Fruit fly (Drosophila melanogaster): ENCODE data around the gene GMF.

Gene GMF

dm6 chr2L:16302773-16303279, at the start of gene GMF (continued):
- TF ChIP-seq CG2120 (GFP tag; optimal IDR thresholded peaks at IDR 0.05), result peak; percentile 41
- no peak for TF ChIP-seq CG11504 (tag; optimal IDR thresholded peaks at IDR 0.05)
- TF ChIP-seq CG14014 (GFP tag; IDR thresholded peaks at IDR 0.05), result no peak
- TF ChIP-seq CG18764 (GFP tag; optimal IDR thresholded peaks at IDR 0.05), result no peak
- TF ChIP-seq fu2 (GFP tag; optimal IDR thresholded peaks at IDR 0.05), result no peak
- TF ChIP-seq hth (optimal IDR thresholded peaks at IDR 0.05), result no peak
- TF ChIP-seq CG13296 (GFP tag; optimal IDR thresholded peaks at IDR 0.05), result peak; percentile 22
- peak; percentile 35 for TF ChIP-seq CHES-1-like (GFP tag; optimal IDR thresholded peaks at IDR 0.05)
- TF ChIP-seq Myb (GFP tag; optimal IDR thresholded peaks at IDR 0.05), result peak; percentile 61
- no peak for TF ChIP-seq shn (GFP tag; optimal IDR thresholded peaks at IDR 0.05)
- TF ChIP-seq CG15514 (GFP tag; optimal IDR thresholded peaks at IDR 0.05), result peak; percentile 47
- no peak for TF ChIP-seq pros (GFP tag; optimal IDR thresholded peaks at IDR 0.05)
- no peak for TF ChIP-seq NK7.1 (GFP tag; optimal IDR thresholded peaks at IDR 0.05)
- TF ChIP-seq zf30C (GFP tag; optimal IDR thresholded peaks at IDR 0.05), result no peak
- TF ChIP-seq Xbp1 (GFP tag; optimal IDR thresholded peaks at IDR 0.05), result peak; percentile 43
- TF ChIP-seq ranshi (GFP tag; IDR thresholded peaks at IDR 0.05), result no peak
- TF ChIP-seq Hr39 (optimal IDR thresholded peaks at IDR 0.05), result no peak
- peak; percentile 66 for TF ChIP-seq Dll (GFP tag; IDR thresholded peaks at IDR 0.05; ENCODE audit: partially characterized antibody)
- peak; percentile 6 for TF ChIP-seq CG3281 (GFP tag; optimal IDR thresholded peaks at IDR 0.05)
- peak; percentile 5 for TF ChIP-seq CG3065 (GFP tag; optimal IDR thresholded peaks at IDR 0.05)
- no peak for TF ChIP-seq Atf-2 (GFP tag; optimal IDR thresholded peaks at IDR 0.05)
- no peak for TF ChIP-seq Ravus (GFP tag; IDR thresholded peaks at IDR 0.05)
- peak; percentile 40 for TF ChIP-seq unpg (GFP tag; optimal IDR thresholded peaks at IDR 0.05)
- peak; percentile 1 for TF ChIP-seq gcm (GFP tag; optimal IDR thresholded peaks at IDR 0.05)
- TF ChIP-seq ato (GFP tag; IDR thresholded peaks at IDR 0.05; ENCODE audit: partially characterized antibody), result no peak
- TF ChIP-seq lov (optimal IDR thresholded peaks at IDR 0.05), result no peak
- no peak for TF ChIP-seq lov (GFP tag; IDR thresholded peaks at IDR 0.05)
- TF ChIP-seq Bteb2 (GFP tag; optimal IDR thresholded peaks at IDR 0.05), result peak; percentile 6
- no peak for TF ChIP-seq CG32532 (GFP tag; IDR thresholded peaks at IDR 0.05)
- no peak for TF ChIP-seq CG10431 (GFP tag; optimal IDR thresholded peaks at IDR 0.05)
- no peak for TF ChIP-seq CG1529 (GFP tag; optimal IDR thresholded peaks at IDR 0.05)
- no peak for TF ChIP-seq oc (tag; optimal IDR thresholded peaks at IDR 0.05)
- peak; percentile 35 for TF ChIP-seq CG9817 (tag; optimal IDR thresholded peaks at IDR 0.05)
- TF ChIP-seq Dip2 (GFP tag; IDR thresholded peaks at IDR 0.05), result no peak
- TF ChIP-seq klu (GFP tag; IDR thresholded peaks at IDR 0.05), result no peak
- no peak for TF ChIP-seq chm (GFP tag; IDR thresholded peaks at IDR 0.05)
- no peak for TF ChIP-seq ac (GFP tag; optimal IDR thresholded peaks at IDR 0.05)
- peak; percentile 52 for TF ChIP-seq Rfx (GFP tag; IDR thresholded peaks at IDR 0.05)
- no peak for TF ChIP-seq HLH4C (GFP tag; IDR thresholded peaks at IDR 0.05; ENCODE audit: partially characterized antibody)
- no peak for TF ChIP-seq CG12769 (tag; optimal IDR thresholded peaks at IDR 0.05)
- TF ChIP-seq CG12071 (GFP tag; optimal IDR thresholded peaks at IDR 0.05), result no peak
- TF ChIP-seq CG34422 (GFP tag; IDR thresholded peaks at IDR 0.05), result 0 out of 3 replicates have a peak, but pooled peaks have one; percentile 11
- TF ChIP-seq CG15696 (tag; optimal IDR thresholded peaks at IDR 0.05), result peak; percentile 46
- no peak for TF ChIP-seq wdn (GFP tag; IDR thresholded peaks at IDR 0.05)
- peak; percentile 65 for TF ChIP-seq MBD-R2 (GFP tag; IDR thresholded peaks at IDR 0.05)
- no peak for TF ChIP-seq CG3163 (GFP tag; optimal IDR thresholded peaks at IDR 0.05)
- TF ChIP-seq phol (tag; optimal IDR thresholded peaks at IDR 0.05), result peak; percentile 70
- no peak for TF ChIP-seq CG3838 (GFP tag; optimal IDR thresholded peaks at IDR 0.05)
- no peak for TF ChIP-seq CG10321 (GFP tag; IDR thresholded peaks at IDR 0.05)
- TF ChIP-seq croc (GFP tag; conservative IDR thresholded peaks at IDR 0.05), result no peak
- TF ChIP-seq Dip3 (GFP tag; optimal IDR thresholded peaks at IDR 0.05), result no peak
- TF ChIP-seq Meics (GFP tag; optimal IDR thresholded peaks at IDR 0.05), result peak; percentile 39
- TF ChIP-seq CG9932 (GFP tag; IDR thresholded peaks at IDR 0.05), result peak; percentile 45

All from whole organism, embryonic.